Worm (Caenorhabditis elegans) whole organism, L4 larva: Measurements from ENCODE around the gene M04C3.1.

Source experiments
- D1046.2 ChIP-seq: fragments of 200-800 bp; sonication (Bioruptor generic); IDR thresholded peaks from 2 replicates; pipeline ENCODE4 v1.3.6; 2022; ENCODE audit warnings: missing genetic modification characterization, missing compliant biosample characterization
- F44E2.7 ChIP-seq: fragments of 200-800 bp; sonication (Bioruptor generic); IDR thresholded peaks from 2 replicates; pipeline ENCODE4 v2.1.2; 2022; ENCODE audit warnings: missing genetic modification characterization, missing compliant biosample characterization
- F49E8.2 ChIP-seq: sonication (generic microtip); optimal IDR thresholded peaks from 2 replicates; lab custom pipeline; 2016; ENCODE audit warnings: missing compliant biosample characterization, mild to moderate bottlenecking, missing genetic modification characterization, borderline replicate concordance
- Y105C5A.15 ChIP-seq: fragments of 200-800 bp; sonication (Bioruptor generic); IDR thresholded peaks from 2 replicates; pipeline ENCODE4 v1.3.6; 2022; ENCODE audit warnings: missing genetic modification characterization, missing compliant biosample characterization
- arid-1 ChIP-seq: fragments of 200-800 bp; sonication (Bioruptor generic); conservative IDR thresholded peaks from 2 replicates; pipeline ENCODE4 v1.3.6; 2022; ENCODE audit warnings: missing genetic modification reagents, missing genetic modification characterization, missing compliant biosample characterization
- ceh-82 ChIP-seq: sonication (generic microtip); optimal IDR thresholded peaks from 2 replicates; lab custom pipeline; 2017; ENCODE audit warnings: missing biosample characterization, missing genetic modification characterization
- daf-12 ChIP-seq: fragments of 150-350 bp; optimal IDR thresholded peaks from 2 replicates; lab custom pipeline; 2014; ENCODE audit warnings: missing biosample characterization, missing genetic modification reagents, missing genetic modification characterization
- daf-16 ChIP-seq, 3 experiments: sonication (generic microtip); optimal IDR thresholded peaks; 2 replicates each; lab custom pipeline; 2016 to 2017; ENCODE audit warnings: missing genetic modification characterization in 3 of 3, missing genetic modification reagents in 3 of 3, mild to moderate bottlenecking in 2 of 3, missing compliant biosample characterization in 2 of 3, missing biosample characterization in 1 of 3, moderate library complexity in 1 of 3
- dmd-6 ChIP-seq: fragments of 200-800 bp; sonication (Bioruptor generic); IDR thresholded peaks from 2 replicates; pipeline ENCODE4 v1.3.6; 2022; ENCODE audit warnings: missing genetic modification reagents, missing genetic modification characterization, missing compliant biosample characterization
- dmd-8 ChIP-seq: fragments of 200-800 bp; sonication (Bioruptor generic); IDR thresholded peaks from 2 replicates; pipeline ENCODE4 v1.3.6; 2022; ENCODE audit warnings: missing genetic modification characterization, missing compliant biosample characterization
- dve-1 ChIP-seq: sonication (generic microtip); optimal IDR thresholded peaks from 2 replicates; lab custom pipeline; 2017; ENCODE audit warnings: antibody characterized with exemption, mild to moderate bottlenecking, missing genetic modification characterization, missing compliant biosample characterization; ENCODE audit not compliant: insufficient read depth
- egl-27 ChIP-seq: sonication (generic microtip); optimal IDR thresholded peaks from 3 replicates; lab custom pipeline; 2017; ENCODE audit warnings: missing biosample characterization, missing genetic modification reagents, missing genetic modification characterization
- gei-8 ChIP-seq: fragments of 200-800 bp; sonication (Bioruptor generic); optimal IDR thresholded peaks from 2 replicates; lab custom pipeline; 2018; ENCODE audit warnings: mild to moderate bottlenecking, missing genetic modification characterization, missing compliant biosample characterization
- hlh-30 ChIP-seq: sonication (generic microtip); optimal IDR thresholded peaks from 2 replicates; lab custom pipeline; 2017; ENCODE audit warnings: antibody characterized with exemption, mild to moderate bottlenecking, missing genetic modification characterization, missing compliant biosample characterization; ENCODE audit not compliant: insufficient read depth
- hmg-1.1 ChIP-seq: fragments of 200-800 bp; sonication (Bioruptor generic); IDR thresholded peaks from 2 replicates; pipeline ENCODE4 v1.3.6; 2022; ENCODE audit warnings: missing genetic modification reagents, missing genetic modification characterization, missing compliant biosample characterization
- lin-1 ChIP-seq: fragments of 200-800 bp; sonication (Bioruptor generic); IDR thresholded peaks from 2 replicates; pipeline ENCODE4 v1.3.6; 2022; ENCODE audit warnings: missing genetic modification reagents, missing genetic modification characterization, missing compliant biosample characterization
- lin-13 ChIP-seq: fragments of 150-350 bp; optimal IDR thresholded peaks from 2 replicates; lab custom pipeline; 2014; ENCODE audit warnings: missing biosample characterization, missing genetic modification reagents, missing genetic modification characterization
- lin-39 ChIP-seq: fragments of 150-350 bp; optimal IDR thresholded peaks from 2 replicates; lab custom pipeline; 2014; ENCODE audit warnings: missing biosample characterization, missing genetic modification reagents, missing genetic modification characterization
- lsy-2 ChIP-seq, 2 experiments: fragments of 150-350 bp in 1 of 2; sonication (generic microtip) in 1 of 2; optimal IDR thresholded peaks; 2 replicates each; lab custom pipeline; 2014 to 2017; ENCODE audit warnings: missing biosample characterization in 2 of 2, missing genetic modification characterization in 2 of 2
- mdt-29 ChIP-seq: fragments of 200-800 bp; sonication (Bioruptor generic); IDR thresholded peaks from 2 replicates; pipeline ENCODE4 v1.3.6; 2022; ENCODE audit warnings: missing genetic modification reagents, missing genetic modification characterization, missing compliant biosample characterization
- nhr-10 ChIP-seq: fragments of 150-350 bp; optimal IDR thresholded peaks from 2 replicates; lab custom pipeline; 2014; ENCODE audit warnings: missing biosample characterization, missing genetic modification characterization
- nhr-102 ChIP-seq: sonication (generic microtip); optimal IDR thresholded peaks from 2 replicates; lab custom pipeline; 2016; ENCODE audit warnings: mild to moderate bottlenecking, missing genetic modification characterization, moderate library complexity, missing compliant biosample characterization
- nhr-28 ChIP-seq: fragments of 150-350 bp; optimal IDR thresholded peaks from 2 replicates; lab custom pipeline; 2014; ENCODE audit warnings: missing biosample characterization, missing genetic modification characterization
- nhr-41 ChIP-seq: fragments of 200-800 bp; sonication (Bioruptor generic); IDR thresholded peaks from 2 replicates; pipeline ENCODE4 v1.3.6; 2022; ENCODE audit warnings: missing genetic modification reagents, missing genetic modification characterization, missing compliant biosample characterization
- php-3 ChIP-seq: fragments of 200-800 bp; sonication (Bioruptor generic); IDR thresholded peaks from 2 replicates; pipeline ENCODE4 v1.3.6; 2022; ENCODE audit warnings: missing genetic modification reagents, missing genetic modification characterization, missing compliant biosample characterization
- pqm-1 ChIP-seq: sonication (generic microtip); optimal IDR thresholded peaks from 2 replicates; lab custom pipeline; 2017; ENCODE audit warnings: missing biosample characterization, missing genetic modification characterization
- sdz-12 ChIP-seq: fragments of 200-800 bp; sonication (Bioruptor generic); optimal IDR thresholded peaks from 2 replicates; lab custom pipeline; 2018; ENCODE audit warnings: mild to moderate bottlenecking, missing genetic modification characterization, missing compliant biosample characterization
- set-16 ChIP-seq: fragments of 200-800 bp; sonication (Bioruptor generic); IDR thresholded peaks from 2 replicates; pipeline ENCODE4 v1.3.6; 2022; ENCODE audit warnings: missing genetic modification reagents, missing genetic modification characterization, missing compliant biosample characterization
- snpc-1.2 ChIP-seq: fragments of 200-800 bp; sonication (Bioruptor generic); IDR thresholded peaks from 2 replicates; pipeline ENCODE4 v1.3.6; 2022; ENCODE audit warnings: missing genetic modification reagents, missing genetic modification characterization, missing compliant biosample characterization
- spr-1 ChIP-seq: sonication (generic microtip); optimal IDR thresholded peaks from 2 replicates; lab custom pipeline; 2016; ENCODE audit warnings: mild to moderate bottlenecking, missing genetic modification characterization, missing compliant biosample characterization
- tra-1 ChIP-seq: fragments of 200-800 bp; sonication (Bioruptor generic); IDR thresholded peaks from 2 replicates; pipeline ENCODE4 v1.3.6; 2022; ENCODE audit warnings: missing genetic modification reagents, missing genetic modification characterization, missing compliant biosample characterization
- unc-130 ChIP-seq: sonication (generic microtip); optimal IDR thresholded peaks from 2 replicates; lab custom pipeline; 2016; ENCODE audit warnings: missing genetic modification reagents, missing genetic modification characterization, missing compliant biosample characterization
- unc-39 ChIP-seq: sonication (generic microtip); optimal IDR thresholded peaks from 2 replicates; lab custom pipeline; 2017; ENCODE audit warnings: missing biosample characterization, missing genetic modification characterization
- zfp-2 ChIP-seq: sonication (generic microtip); optimal IDR thresholded peaks from 2 replicates; lab custom pipeline; 2016; ENCODE audit warnings: mild to moderate bottlenecking, missing genetic modification characterization, missing compliant biosample characterization
- zfp-3 ChIP-seq: fragments of 200-800 bp; sonication (Bioruptor generic); conservative IDR thresholded peaks from 2 replicates; pipeline ENCODE4 v1.3.6; 2022; ENCODE audit warnings: missing genetic modification reagents, missing genetic modification characterization, missing compliant biosample characterization
- zip-11 ChIP-seq: fragments of 200-800 bp; sonication (Bioruptor generic); IDR thresholded peaks from 2 replicates; pipeline ENCODE4 v1.3.6; 2022; ENCODE audit warnings: missing genetic modification characterization, missing compliant biosample characterization
- ztf-11 ChIP-seq: fragments of 150-350 bp; optimal IDR thresholded peaks from 2 replicates; lab custom pipeline; 2014; ENCODE audit warnings: missing biosample characterization, missing genetic modification characterization

Gene M04C3.1

ce11 chrV:19445442-19445841 is at the start of gene M04C3.1:
Gene M04C3.1 (minus strand): TSS chrV:19445605.
- no peak for TF ChIP-seq sdz-12 (GFP tag; lab: Kevin White, UChicago)
- TF ChIP-seq lin-1: no peak
- TF ChIP-seq php-3 (GFP tag; lab: Robert Waterston, UW): peak; percentile 72
- TF ChIP-seq dmd-8 (GFP tag; lab: Robert Waterston, UW): no peak
- TF ChIP-seq lsy-2 (tag; optimal IDR thresholded peaks at IDR 0.05; lab: Kevin White, UChicago): peak in 1 of 2 experiments; percentile 5
- peak; percentile 22 for TF ChIP-seq hlh-30 (tag; lab: Kevin White, UChicago)
- no peak for TF ChIP-seq daf-16 (GFP tag; optimal IDR thresholded peaks at IDR 0.05; lab: Kevin White, UChicago)
- TF ChIP-seq daf-16 (tag; optimal IDR thresholded peaks at IDR 0.05; lab: Kevin White, UChicago): peak; percentile 71
- TF ChIP-seq pqm-1 (tag; lab: Kevin White, UChicago): peak; percentile 79
- peak; percentile 27; the same call in 1 of the 2 replicates for TF ChIP-seq dmd-6
- peak; percentile 49 for TF ChIP-seq nhr-28 (tag; lab: Kevin White, UChicago)
- TF ChIP-seq unc-130 (GFP tag; lab: Kevin White, UChicago): no peak
- TF ChIP-seq tra-1 (GFP tag; lab: Robert Waterston, UW): no peak
- TF ChIP-seq dve-1 (tag; lab: Kevin White, UChicago): peak; percentile 66

DNA sequence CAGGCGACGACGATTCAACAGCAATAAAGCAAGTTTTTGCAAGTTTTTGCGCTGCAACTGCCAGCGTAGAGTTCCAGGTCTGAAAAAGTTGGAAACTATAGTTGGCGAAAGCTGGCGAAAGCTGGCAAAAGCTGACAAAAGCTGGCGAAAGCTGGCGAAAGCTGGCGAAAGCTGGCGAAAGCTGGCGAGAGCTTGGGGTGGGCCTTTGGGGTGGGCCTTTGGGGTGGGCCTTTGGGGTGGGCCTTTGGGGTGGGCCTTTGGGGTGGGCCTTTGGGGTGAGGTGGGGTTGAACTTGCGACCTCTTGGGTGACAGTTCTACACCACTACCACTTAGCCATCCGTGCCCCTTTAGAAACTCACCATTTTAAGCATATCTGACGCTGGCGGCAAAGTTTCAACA is 49.7 kb upstream of the M04C3.1 start:
- TF ChIP-seq spr-1 (tag; lab: Kevin White, UChicago): no peak
- no peak for TF ChIP-seq zip-11 (GFP tag; lab: Robert Waterston, UW)
- TF ChIP-seq set-16 (GFP tag; lab: Robert Waterston, UW): peak; percentile 89
- TF ChIP-seq php-3 (GFP tag; lab: Robert Waterston, UW): no peak
- TF ChIP-seq snpc-1.2 (GFP tag; lab: Robert Waterston, UW): 0 out of 2 replicates have a peak, but pooled peaks have one; percentile 20
- no peak for TF ChIP-seq sdz-12 (GFP tag; lab: Kevin White, UChicago)

DNA sequence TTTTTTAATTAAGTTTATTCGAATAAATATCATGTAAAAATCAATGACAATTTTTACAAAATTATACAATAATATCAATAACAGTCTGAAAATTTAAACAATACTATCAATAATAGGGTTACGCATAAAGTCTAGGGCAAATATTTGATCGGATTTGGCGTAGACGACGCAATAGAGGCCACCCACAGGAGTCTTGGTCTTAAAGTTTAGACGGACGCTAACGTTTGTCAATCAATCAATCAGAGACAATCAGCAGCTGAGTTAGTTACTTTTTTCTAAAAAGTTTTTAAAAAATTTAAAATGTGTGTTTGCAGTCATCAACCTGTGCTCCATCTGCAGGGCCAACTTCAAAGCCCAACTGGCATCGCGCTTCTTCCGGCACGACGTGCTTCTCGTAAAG is 45.9 kb upstream of the M04C3.1 start, which contains the start of gene Y43F8B.29:
TSS of gene Y43F8B.29 (plus strand) at position 301 of the 400 bp plus-strand sequence.
- TF ChIP-seq daf-12 (tag; lab: Kevin White, UChicago) (no peak), zfp-3 (GFP tag; lab: Robert Waterston, UW) (no peak), Y105C5A.15 (GFP tag; lab: Robert Waterston, UW) (no peak), nhr-10 (tag; lab: Kevin White, UChicago) (no peak), hmg-1.1 (GFP tag; lab: Robert Waterston, UW) (no peak), F44E2.7 (GFP tag; lab: Robert Waterston, UW) (no peak)

- TF ChIP-seq nhr-102 (tag; lab: Kevin White, UChicago): no peak
- TF ChIP-seq D1046.2: no peak
- no peak for TF ChIP-seq hmg-1.1 (GFP tag; lab: Robert Waterston, UW)
- no peak for TF ChIP-seq egl-27 (tag; lab: Kevin White, UChicago)
- TF ChIP-seq mdt-29: no peak
- no peak for TF ChIP-seq F44E2.7 (GFP tag; lab: Robert Waterston, UW)
- TF ChIP-seq nhr-41: no peak
- TF ChIP-seq arid-1: no peak
- no peak for TF ChIP-seq ztf-11 (tag; lab: Kevin White, UChicago)
- TF ChIP-seq lin-39: no peak
- no peak for TF ChIP-seq ceh-82
- no peak for TF ChIP-seq lin-13 (GFP tag; lab: Kevin White, UChicago)
- TF ChIP-seq gei-8 (GFP tag; lab: Kevin White, UChicago): no peak
- no peak for TF ChIP-seq unc-39 (tag; lab: Kevin White, UChicago)
- no peak for TF ChIP-seq zfp-3 (GFP tag; lab: Robert Waterston, UW)
- no peak for TF ChIP-seq zfp-2 (tag; lab: Kevin White, UChicago)
- TF ChIP-seq F49E8.2: no peak
- TF ChIP-seq snpc-1.2 (GFP tag; lab: Robert Waterston, UW): no peak
- TF ChIP-seq, all 104 proteins: peak for 0
These were observed 45.1 kb upstream of the M04C3.1 start, which contains the start of gene Y43F8B.7 for ce11 chrV:19490461-19490860. Gene Y43F8B.7 (plus strand): TSS chrV:19490761.
